Worm (Caenorhabditis elegans) whole organism, L4 larva: ENCODE results near the gene F13H10.5.

Experiments
- D1046.2 ChIP-seq: fragments of 200-800 bp; sonication (Bioruptor generic); IDR thresholded peaks from 2 replicates; pipeline ENCODE4 v1.3.6; 2022; ENCODE audit warnings: missing genetic modification characterization, missing compliant biosample characterization
- F10B5.3 ChIP-seq: sonication (generic microtip); optimal IDR thresholded peaks from 2 replicates; lab custom pipeline; 2016; ENCODE audit warnings: mild to moderate bottlenecking, missing genetic modification characterization, missing compliant biosample characterization
- F37D6.2 ChIP-seq: sonication (generic microtip); optimal IDR thresholded peaks from 2 replicates; lab custom pipeline; 2016; ENCODE audit warnings: mild to moderate bottlenecking, missing genetic modification characterization, missing compliant biosample characterization
- F44E2.7 ChIP-seq: fragments of 200-800 bp; sonication (Bioruptor generic); IDR thresholded peaks from 2 replicates; pipeline ENCODE4 v2.1.2; 2022; ENCODE audit warnings: missing genetic modification characterization, missing compliant biosample characterization
- Y5F2A.4 ChIP-seq: fragments of 200-800 bp; sonication (Bioruptor generic); optimal IDR thresholded peaks from 2 replicates; lab custom pipeline; 2018; ENCODE audit warnings: mild to moderate bottlenecking, missing genetic modification characterization, missing compliant biosample characterization
- aly-2 ChIP-seq: sonication (generic microtip); optimal IDR thresholded peaks from 2 replicates; lab custom pipeline; 2018; ENCODE audit warnings: missing biosample characterization, missing genetic modification characterization
- ceh-44 ChIP-seq: fragments of 200-800 bp; sonication (Bioruptor generic); IDR thresholded peaks from 2 replicates; pipeline ENCODE4 v1.3.6; 2022; ENCODE audit warnings: missing genetic modification reagents, missing genetic modification characterization, missing compliant biosample characterization
- ceh-62 ChIP-seq: sonication (generic microtip); optimal IDR thresholded peaks from 2 replicates; lab custom pipeline; 2017; ENCODE audit warnings: missing biosample characterization, missing genetic modification characterization
- daf-16 ChIP-seq, 3 experiments: sonication (generic microtip); optimal IDR thresholded peaks; 2 replicates each; lab custom pipeline; 2016 to 2017; ENCODE audit warnings: missing genetic modification characterization in 3 of 3, missing genetic modification reagents in 3 of 3, mild to moderate bottlenecking in 2 of 3, missing compliant biosample characterization in 2 of 3, missing biosample characterization in 1 of 3, moderate library complexity in 1 of 3
- dmd-6 ChIP-seq: fragments of 200-800 bp; sonication (Bioruptor generic); IDR thresholded peaks from 2 replicates; pipeline ENCODE4 v1.3.6; 2022; ENCODE audit warnings: missing genetic modification reagents, missing genetic modification characterization, missing compliant biosample characterization
- dpl-1 ChIP-seq: fragments of 150-350 bp; optimal IDR thresholded peaks from 2 replicates; lab custom pipeline; 2014; ENCODE audit warnings: missing biosample characterization, missing genetic modification reagents, missing genetic modification characterization
- fkh-10 ChIP-seq: fragments of 150-350 bp; optimal IDR thresholded peaks from 2 replicates; lab custom pipeline; 2014; ENCODE audit warnings: missing biosample characterization, missing genetic modification reagents, missing genetic modification characterization
- fos-1 ChIP-seq: fragments of 150-350 bp; optimal IDR thresholded peaks from 2 replicates; lab custom pipeline; 2014; ENCODE audit warnings: missing biosample characterization, missing genetic modification characterization
- gei-8 ChIP-seq: fragments of 200-800 bp; sonication (Bioruptor generic); optimal IDR thresholded peaks from 2 replicates; lab custom pipeline; 2018; ENCODE audit warnings: mild to moderate bottlenecking, missing genetic modification characterization, missing compliant biosample characterization
- hlh-11 ChIP-seq: fragments of 200-800 bp; sonication (Bioruptor generic); optimal IDR thresholded peaks from 2 replicates; lab custom pipeline; 2018; ENCODE audit warnings: mild to moderate bottlenecking, missing genetic modification characterization, missing compliant biosample characterization
- hlh-30 ChIP-seq: sonication (generic microtip); optimal IDR thresholded peaks from 2 replicates; lab custom pipeline; 2017; ENCODE audit warnings: antibody characterized with exemption, mild to moderate bottlenecking, missing genetic modification characterization, missing compliant biosample characterization; ENCODE audit not compliant: insufficient read depth
- lin-1 ChIP-seq: fragments of 200-800 bp; sonication (Bioruptor generic); IDR thresholded peaks from 2 replicates; pipeline ENCODE4 v1.3.6; 2022; ENCODE audit warnings: missing genetic modification reagents, missing genetic modification characterization, missing compliant biosample characterization
- lin-13 ChIP-seq: fragments of 150-350 bp; optimal IDR thresholded peaks from 2 replicates; lab custom pipeline; 2014; ENCODE audit warnings: missing biosample characterization, missing genetic modification reagents, missing genetic modification characterization
- mdl-1 ChIP-seq, 2 experiments: fragments of 150-350 bp in 1 of 2; sonication (generic microtip) in 1 of 2; optimal IDR thresholded peaks; 2 replicates each; lab custom pipeline; 2014 to 2017; ENCODE audit warnings: missing biosample characterization in 2 of 2, missing genetic modification characterization in 2 of 2
- mdt-29 ChIP-seq: fragments of 200-800 bp; sonication (Bioruptor generic); IDR thresholded peaks from 2 replicates; pipeline ENCODE4 v1.3.6; 2022; ENCODE audit warnings: missing genetic modification reagents, missing genetic modification characterization, missing compliant biosample characterization
- mes-2 ChIP-seq: sonication (generic microtip); optimal IDR thresholded peaks from 2 replicates; lab custom pipeline; 2016; ENCODE audit warnings: missing genotype, mild to moderate bottlenecking, missing genetic modification characterization, missing compliant biosample characterization; ENCODE audit not compliant: poor library complexity, severe bottlenecking
- nhr-10 ChIP-seq: fragments of 150-350 bp; optimal IDR thresholded peaks from 2 replicates; lab custom pipeline; 2014; ENCODE audit warnings: missing biosample characterization, missing genetic modification characterization
- nhr-102 ChIP-seq: sonication (generic microtip); optimal IDR thresholded peaks from 2 replicates; lab custom pipeline; 2016; ENCODE audit warnings: mild to moderate bottlenecking, missing genetic modification characterization, moderate library complexity, missing compliant biosample characterization
- nhr-11 ChIP-seq: fragments of 150-350 bp; optimal IDR thresholded peaks from 2 replicates; lab custom pipeline; 2014; ENCODE audit warnings: missing biosample characterization, missing genetic modification characterization
- nhr-111 ChIP-seq: fragments of 200-800 bp; sonication (Bioruptor generic); optimal IDR thresholded peaks from 2 replicates; lab custom pipeline; 2018; ENCODE audit warnings: mild to moderate bottlenecking, missing genetic modification characterization, missing compliant biosample characterization
- nhr-77 ChIP-seq: fragments of 150-350 bp; optimal IDR thresholded peaks from 2 replicates; lab custom pipeline; 2014; ENCODE audit warnings: missing biosample characterization, missing genetic modification characterization
- rbr-2 ChIP-seq: sonication (generic microtip); optimal IDR thresholded peaks from 2 replicates; lab custom pipeline; 2016; ENCODE audit warnings: missing genotype, missing genetic modification characterization, missing compliant biosample characterization
- spr-3 ChIP-seq: fragments of 200-800 bp; sonication (Bioruptor generic); optimal IDR thresholded peaks from 2 replicates; lab custom pipeline; 2018; ENCODE audit warnings: mild to moderate bottlenecking, missing genetic modification characterization, missing compliant biosample characterization
- unc-62 ChIP-seq, 3 experiments: fragments of 150-350 bp in 1 of 3; sonication (generic microtip); optimal IDR thresholded peaks in 2 of 3; peaks in 1 of 3; 1 replicate in 1 of 3; 2 replicates in 2 of 3; lab custom pipeline; 2014 to 2017; ENCODE audit warnings: missing biosample characterization in 3 of 3, missing genetic modification characterization in 3 of 3, missing genetic modification reagents in 3 of 3, missing genotype in 1 of 3
- vab-7 ChIP-seq: fragments of 200-800 bp; sonication (Bioruptor generic); IDR thresholded peaks from 2 replicates; pipeline ENCODE4 v1.3.6; 2022; ENCODE audit warnings: missing genetic modification reagents, missing genetic modification characterization, missing compliant biosample characterization
- zfp-3 ChIP-seq: fragments of 200-800 bp; sonication (Bioruptor generic); conservative IDR thresholded peaks from 2 replicates; pipeline ENCODE4 v1.3.6; 2022; ENCODE audit warnings: missing genetic modification reagents, missing genetic modification characterization, missing compliant biosample characterization
- zip-2 ChIP-seq: fragments of 150-350 bp; optimal IDR thresholded peaks from 2 replicates; lab custom pipeline; 2014; ENCODE audit warnings: missing biosample characterization, missing genetic modification characterization

The F13H10.5 gene

ce11 chrIV:10990699-10991098 is at the start of gene F13H10.5:
Gene F13H10.5 (plus strand): TSS chrIV:10990999.
- TF ChIP-seq F10B5.3 (tag; lab: Kevin White, UChicago) (no peak), mdt-29 (GFP tag; lab: Robert Waterston, UW) (no peak), lin-13 (no peak), hlh-11 (tag; lab: Kevin White, UChicago) (no peak), hlh-30 (tag; lab: Kevin White, UChicago) (no peak), nhr-10 (tag; lab: Kevin White, UChicago) (no peak), F37D6.2 (tag; lab: Kevin White, UChicago) (no peak), F44E2.7 (GFP tag; lab: Robert Waterston, UW) (no peak), nhr-102 (no peak), D1046.2 (GFP tag; lab: Robert Waterston, UW) (no peak), ceh-62 (no peak), zip-2 (tag; lab: Kevin White, UChicago) (no peak), mdl-1 (tag; optimal IDR thresholded peaks at IDR 0.05; lab: Kevin White, UChicago) (no peak), spr-3 (GFP tag; lab: Kevin White, UChicago) (no peak), nhr-11 (tag; lab: Kevin White, UChicago) (no peak), vab-7 (no peak)

ce11 chrIV:10948797-10949196 is 42.0 kb upstream of the F13H10.5 start, which contains the start of gene Y69E1A.1:
Gene Y69E1A.1 (minus strand): TSS chrIV:10948897.
- TF ChIP-seq aly-2 (no peak), fos-1 (tag; lab: Kevin White, UChicago) (no peak), unc-62 (GFP tag; optimal IDR thresholded peaks at IDR 0.05 in 1 of 2; lab: Kevin White, UChicago) (no peak), unc-62 (tag; optimal IDR thresholded peaks at IDR 0.05; lab: Kevin White, UChicago) (no peak), nhr-111 (GFP tag; lab: Kevin White, UChicago) (no peak), mes-2 (tag; lab: Kevin White, UChicago) (no peak), lin-13 (no peak), daf-16 (GFP tag; optimal IDR thresholded peaks at IDR 0.05; lab: Kevin White, UChicago) (no peak), daf-16 (tag; optimal IDR thresholded peaks at IDR 0.05; lab: Kevin White, UChicago) (no peak), dmd-6 (no peak), ceh-44 (GFP tag; lab: Robert Waterston, UW) (no peak), vab-7 (no peak), fkh-10 (GFP tag; lab: Kevin White, UChicago) (no peak), lin-1 (GFP tag; lab: Robert Waterston, UW) (no peak), rbr-2 (tag; lab: Kevin White, UChicago) (no peak), nhr-77 (tag; lab: Kevin White, UChicago) (no peak), zfp-3 (GFP tag; lab: Robert Waterston, UW) (no peak), Y5F2A.4 (GFP tag; lab: Kevin White, UChicago) (no peak)

ce11 chrIV:10949510-10949909 is 41.3 kb upstream of the F13H10.5 start, which contains the start of gene nsph-3.1:
Gene nsph-3.1 (plus strand): TSS chrIV:10949810.
- TF ChIP-seq F10B5.3 (tag; lab: Kevin White, UChicago) = no peak

ce11 chrIV:10950363-10951214 is 40.2 kb upstream of the F13H10.5 start:
- TF ChIP-seq aly-2 (no peak), gei-8 (peak; percentile 16), dpl-1 (GFP tag; lab: Kevin White, UChicago) (no peak), unc-62 (GFP tag; optimal IDR thresholded peaks at IDR 0.05 in 1 of 2; lab: Kevin White, UChicago) (peak in 1 of 2 experiments; percentile 92), unc-62 (tag; optimal IDR thresholded peaks at IDR 0.05; lab: Kevin White, UChicago) (no peak)
- TF ChIP-seq, all 104 proteins: peak for 2
